Fruit fly (Drosophila melanogaster) whole organism, embryonic: Measurements from ENCODE around the gene RpL37-1.

Experiments used
- CG10431 ChIP-seq: fragments of 200-800 bp; sonication (Bioruptor generic); optimal IDR thresholded peaks from 3 replicates; lab custom pipeline; 2018; ENCODE audit warnings: missing biosample characterization, mild to moderate bottlenecking, missing genetic modification characterization
- CG5245 ChIP-seq: fragments of 200-800 bp; sonication (Bioruptor generic); optimal IDR thresholded peaks from 3 replicates; lab custom pipeline; 2016; ENCODE audit warnings: missing biosample characterization, missing genetic modification characterization
- az2 ChIP-seq: fragments of 200-800 bp; sonication (Bioruptor generic); optimal IDR thresholded peaks from 3 replicates; lab custom pipeline; 2016; ENCODE audit warnings: missing biosample characterization, missing genetic modification characterization
- corto ChIP-seq: fragments of 200-800 bp; sonication (Bioruptor generic); optimal IDR thresholded peaks from 2 replicates; lab custom pipeline; 2016; ENCODE audit warnings: missing biosample characterization, mild to moderate bottlenecking, missing genetic modification characterization, moderate library complexity
- fd64A ChIP-seq: fragments of 200-800 bp; sonication (Bioruptor generic); optimal IDR thresholded peaks from 3 replicates; lab custom pipeline; 2018; ENCODE audit warnings: missing biosample characterization, mild to moderate bottlenecking, missing genetic modification characterization

DNA sequence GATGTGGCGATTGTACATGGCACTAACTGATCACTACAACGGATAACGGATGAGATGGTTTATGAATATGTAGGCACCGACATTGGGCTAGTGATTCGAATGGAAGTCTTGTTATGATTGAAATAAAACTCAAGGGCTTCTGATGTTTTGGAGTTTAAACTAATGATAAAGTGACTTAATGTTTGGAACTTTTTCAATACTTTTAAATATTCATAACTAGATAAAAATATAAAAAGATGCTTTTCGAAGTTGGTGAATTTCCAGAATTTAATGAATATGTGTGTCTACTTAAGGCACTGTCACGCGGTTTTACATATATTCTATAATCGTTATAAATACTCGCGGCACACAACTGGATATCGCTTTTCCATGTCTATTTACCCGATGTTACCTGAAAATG lies 43.2 kb downstream of the RpL37-1 start, which contains the start of gene CG9072:
- no peak for TF ChIP-seq corto (GFP tag; lab: Kevin White, UChicago)
- TF ChIP-seq CG10431, result no peak
- no peak for TF ChIP-seq az2 (GFP tag; lab: Kevin White, UChicago)
- TF ChIP-seq fd64A, result no peak
- no peak for TF ChIP-seq CG5245 (GFP tag; lab: Kevin White, UChicago)
